Worm (Caenorhabditis elegans): Measurements from ENCODE around the gene rps-0.

- TF ChIP-seq nhr-12 (tag; optimal IDR thresholded peaks at IDR 0.05) (no peak), egl-5 (tag; optimal IDR thresholded peaks at IDR 0.05) (no peak), egl-27 (tag; optimal IDR thresholded peaks at IDR 0.05) (no peak), ztf-11 (tag; optimal IDR thresholded peaks at IDR 0.05) (no peak), fos-1 (tag; optimal IDR thresholded peaks at IDR 0.05) (no peak)
Observed at ce11 chrIII:4767869-4768645, 14.2 kb upstream of the rps-0 start.
